Worm (Caenorhabditis elegans): ENCODE data around the gene C18A11.4.

ce11 chrX:8089916-8090315, 44.6 kb downstream of the C18A11.4 start:
- TF ChIP-seq flt-1 (GFP tag; IDR thresholded peaks at IDR 0.05): no peak
- no peak for TF ChIP-seq tbx-11 (GFP tag; IDR thresholded peaks at IDR 0.05)
- TF ChIP-seq ama-1 (optimal IDR thresholded peaks at IDR 0.05): no peak
- TF ChIP-seq tra-4 (tag; optimal IDR thresholded peaks at IDR 0.05): no peak
- TF ChIP-seq hnd-1 (tag; optimal IDR thresholded peaks at IDR 0.05): no peak
- no peak for TF ChIP-seq ets-7 (tag; optimal IDR thresholded peaks at IDR 0.05)
- no peak for TF ChIP-seq scrt-1 (GFP tag; IDR thresholded peaks at IDR 0.05)
- no peak for TF ChIP-seq ceh-36 (tag; optimal IDR thresholded peaks at IDR 0.05)
- TF ChIP-seq pes-1 (GFP tag; IDR thresholded peaks at IDR 0.05): no peak
